Worm (Caenorhabditis elegans) whole organism, midembryonic: ENCODE results near the gene str-28.

Experiments
- T22C8.4 ChIP-seq: fragments of 200-800 bp; sonication (Bioruptor generic); IDR thresholded peaks from 2 replicates; pipeline ENCODE4 v1.3.6; 2022; ENCODE audit warnings: missing genetic modification characterization, missing compliant biosample characterization
- cog-1 ChIP-seq: sonication (generic microtip); optimal IDR thresholded peaks from 2 replicates; lab custom pipeline; 2016; ENCODE audit warnings: missing genetic modification characterization, missing compliant biosample characterization
- flt-1 ChIP-seq: fragments of 200-800 bp; sonication (Bioruptor generic); IDR thresholded peaks from 2 replicates; pipeline ENCODE4 v1.3.6; 2022; ENCODE audit warnings: missing genetic modification characterization, missing compliant biosample characterization
- klf-2 ChIP-seq: fragments of 200-800 bp; sonication (Bioruptor generic); conservative IDR thresholded peaks from 2 replicates; pipeline ENCODE4 v1.3.6; 2022; ENCODE audit warnings: missing genetic modification reagents, missing genetic modification characterization, missing compliant biosample characterization
- med-1 ChIP-seq: sonication (generic microtip); optimal IDR thresholded peaks from 2 replicates; lab custom pipeline; 2017; ENCODE audit warnings: missing genetic modification characterization, mild to moderate bottlenecking, missing compliant biosample characterization, antibody characterized with exemption, missing genetic modification reagents; ENCODE audit not compliant: insufficient read depth
- ref-1 ChIP-seq: fragments of 200-800 bp; sonication (Bioruptor generic); conservative IDR thresholded peaks from 2 replicates; pipeline ENCODE4 v1.3.6; 2022; ENCODE audit warnings: missing genetic modification reagents, missing genetic modification characterization, missing compliant biosample characterization
- tab-1 ChIP-seq: fragments of 200-800 bp; sonication (Bioruptor generic); IDR thresholded peaks from 2 replicates; pipeline ENCODE4 v1.3.6; 2022; ENCODE audit warnings: missing genetic modification characterization, missing compliant biosample characterization
- ztf-23 ChIP-seq: fragments of 200-800 bp; sonication (Bioruptor generic); IDR thresholded peaks from 2 replicates; pipeline ENCODE4 v1.3.6; 2022; ENCODE audit warnings: missing genetic modification reagents, missing genetic modification characterization, missing compliant biosample characterization
- ztf-29 ChIP-seq: fragments of 200-800 bp; sonication (Bioruptor generic); IDR thresholded peaks from 2 replicates; pipeline ENCODE4 v1.3.6; 2022; ENCODE audit warnings: missing genetic modification reagents, missing genetic modification characterization, missing compliant biosample characterization

str-28 gene

DNA sequence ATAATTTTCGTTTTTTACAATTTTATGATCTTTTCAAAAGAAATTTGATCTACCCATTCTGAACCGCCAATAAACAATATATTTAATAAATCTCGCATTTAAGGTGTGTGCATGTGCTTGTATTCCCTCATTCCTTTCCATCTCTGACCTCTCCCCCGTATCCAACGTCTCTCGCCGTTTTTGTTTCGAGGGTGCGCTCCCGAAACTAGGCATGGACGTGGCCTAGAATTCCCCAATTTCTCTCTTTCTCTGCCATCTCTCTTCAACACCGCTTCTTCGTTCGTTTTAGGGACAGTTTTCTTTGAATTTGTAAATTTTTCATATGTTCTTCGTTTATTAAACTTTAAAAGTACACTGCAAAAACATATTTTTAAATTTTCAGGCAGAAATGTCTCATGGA, 7.2 kb downstream of the str-28 start, which contains the start of gene F25E5.1:
Gene F25E5.1, plus strand, starts transcription at position 376 of the 400 bp plus-strand sequence.
- TF ChIP-seq flt-1: no peak
- peak; percentile 27 for TF ChIP-seq cog-1 (tag; lab: Kevin White, UChicago)
- no peak for TF ChIP-seq T22C8.4 (GFP tag; lab: Robert Waterston, UW)
- TF ChIP-seq klf-2 (GFP tag; lab: Robert Waterston, UW): no peak
- TF ChIP-seq tab-1: no peak
- TF ChIP-seq ztf-29 (GFP tag; lab: Robert Waterston, UW): no peak
- TF ChIP-seq ref-1 (GFP tag; lab: Robert Waterston, UW): no peak
- 0 out of 2 replicates have a peak, but pooled peaks have one; percentile 57 for TF ChIP-seq ztf-23 (GFP tag; lab: Robert Waterston, UW)
- no peak for TF ChIP-seq med-1 (GFP tag; lab: Kevin White, UChicago)

DNA sequence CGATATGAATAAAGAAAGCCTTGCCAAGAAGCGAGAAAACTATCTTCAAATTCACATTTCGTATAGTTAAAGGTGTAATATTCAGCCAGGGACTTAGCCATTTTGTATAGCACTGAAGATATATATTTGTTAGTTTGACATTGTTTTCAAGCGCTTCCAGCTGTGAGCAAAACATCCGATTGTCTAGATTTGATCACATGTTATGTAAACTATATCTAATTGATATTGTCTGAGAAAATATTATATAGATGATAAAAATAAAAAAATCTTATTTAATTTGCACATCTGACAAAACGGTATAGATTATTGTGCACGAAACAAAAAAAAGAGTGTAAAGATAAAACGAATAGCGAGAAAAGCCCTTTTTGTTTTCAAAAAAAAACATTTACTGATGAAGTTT, 8.0 kb downstream of the str-28 start, which contains the start of gene srh-89:
Gene srh-89, minus strand, starts transcription at position 101 of the 400 bp plus-strand sequence.
- TF ChIP-seq ztf-23 (GFP tag; lab: Robert Waterston, UW) (no peak), klf-2 (GFP tag; lab: Robert Waterston, UW) (no peak), ztf-29 (GFP tag; lab: Robert Waterston, UW) (no peak), ref-1 (GFP tag; lab: Robert Waterston, UW) (no peak), cog-1 (tag; lab: Kevin White, UChicago) (no peak), T22C8.4 (GFP tag; lab: Robert Waterston, UW) (no peak), tab-1 (no peak), med-1 (GFP tag; lab: Kevin White, UChicago) (no peak), flt-1 (no peak)

DNA sequence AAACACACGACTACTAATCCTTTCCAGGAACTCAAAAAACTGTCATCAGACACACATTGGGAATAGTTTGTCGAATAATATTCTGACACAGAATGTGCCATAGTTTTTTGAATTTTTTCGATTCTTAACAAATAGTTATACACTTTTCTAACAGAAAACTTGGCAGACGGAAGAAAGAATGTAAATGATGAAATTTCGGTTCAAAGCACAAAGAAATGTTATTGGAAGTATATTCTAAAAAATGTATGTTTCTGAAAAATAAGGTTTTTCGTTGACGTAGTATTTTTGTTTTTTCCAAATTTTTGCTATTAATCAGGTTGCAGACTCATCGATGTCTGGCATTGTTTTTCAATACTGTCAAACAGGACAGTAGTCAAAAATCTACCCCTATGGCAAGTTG, 11.8 kb downstream of the str-28 start, which contains the start of gene srh-92:
Gene srh-92, minus strand, starts transcription at position 101 of the 400 bp plus-strand sequence.
- TF ChIP-seq tab-1 (no peak), med-1 (GFP tag; lab: Kevin White, UChicago) (no peak), ztf-29 (GFP tag; lab: Robert Waterston, UW) (no peak), klf-2 (GFP tag; lab: Robert Waterston, UW) (no peak), flt-1 (no peak), ref-1 (GFP tag; lab: Robert Waterston, UW) (no peak), ztf-23 (GFP tag; lab: Robert Waterston, UW) (no peak), T22C8.4 (GFP tag; lab: Robert Waterston, UW) (no peak), cog-1 (tag; lab: Kevin White, UChicago) (no peak)

DNA sequence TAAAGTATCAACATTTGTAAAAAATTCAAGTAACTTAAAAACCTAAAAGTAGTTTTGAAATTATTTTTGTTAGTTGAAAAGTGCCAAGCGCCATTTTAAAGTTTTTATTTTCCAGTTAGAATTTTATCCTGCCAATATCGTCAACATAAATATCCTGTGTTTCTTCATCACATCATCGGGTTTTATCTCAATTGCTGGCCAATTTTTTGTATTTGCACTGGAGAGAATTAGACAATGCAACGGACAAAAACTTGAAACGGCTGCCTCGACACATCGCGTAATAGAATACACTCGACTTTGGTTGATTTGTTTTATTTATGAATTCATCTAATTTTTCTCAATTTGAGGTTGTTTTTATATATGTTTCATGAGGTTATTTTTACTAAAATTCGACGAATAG, 17.7 kb downstream of the str-28 start, which contains the start of gene F25E5.2:
Gene F25E5.2, plus strand, starts transcription at position 301 of the 400 bp plus-strand sequence.
- TF ChIP-seq cog-1 (tag; lab: Kevin White, UChicago) (no peak), ztf-29 (GFP tag; lab: Robert Waterston, UW) (no peak), T22C8.4 (GFP tag; lab: Robert Waterston, UW) (no peak), ztf-23 (GFP tag; lab: Robert Waterston, UW) (no peak), klf-2 (GFP tag; lab: Robert Waterston, UW) (no peak), med-1 (GFP tag; lab: Kevin White, UChicago) (no peak), ref-1 (GFP tag; lab: Robert Waterston, UW) (no peak), tab-1 (no peak), flt-1 (no peak)

DNA sequence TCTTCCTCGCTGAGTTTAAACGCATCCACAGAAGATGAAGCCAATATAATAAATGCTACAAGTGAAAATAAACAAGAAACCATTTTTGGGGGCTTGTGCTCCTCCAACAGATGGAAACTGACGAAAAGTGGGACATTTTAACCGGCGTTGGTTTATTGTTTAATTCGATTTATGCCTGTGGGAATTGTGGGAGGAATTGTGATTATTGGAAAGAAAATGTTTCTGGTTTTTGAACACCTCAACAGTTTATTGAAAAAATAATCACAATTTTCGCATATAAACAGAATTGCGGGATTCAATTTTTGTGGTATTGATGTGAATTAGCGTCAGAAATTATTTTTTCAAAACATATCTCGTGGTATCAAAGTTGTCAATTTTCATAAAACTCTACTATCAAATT, 18.5 kb downstream of the str-28 start, which contains the start of gene try-8:
Gene try-8, minus strand, starts transcription at position 101 of the 400 bp plus-strand sequence.
- TF ChIP-seq ztf-29 (GFP tag; lab: Robert Waterston, UW) (no peak), ref-1 (GFP tag; lab: Robert Waterston, UW) (no peak), T22C8.4 (GFP tag; lab: Robert Waterston, UW) (no peak), flt-1 (no peak), cog-1 (tag; lab: Kevin White, UChicago) (no peak), klf-2 (GFP tag; lab: Robert Waterston, UW) (no peak), tab-1 (no peak), med-1 (GFP tag; lab: Kevin White, UChicago) (no peak), ztf-23 (GFP tag; lab: Robert Waterston, UW) (no peak)

DNA sequence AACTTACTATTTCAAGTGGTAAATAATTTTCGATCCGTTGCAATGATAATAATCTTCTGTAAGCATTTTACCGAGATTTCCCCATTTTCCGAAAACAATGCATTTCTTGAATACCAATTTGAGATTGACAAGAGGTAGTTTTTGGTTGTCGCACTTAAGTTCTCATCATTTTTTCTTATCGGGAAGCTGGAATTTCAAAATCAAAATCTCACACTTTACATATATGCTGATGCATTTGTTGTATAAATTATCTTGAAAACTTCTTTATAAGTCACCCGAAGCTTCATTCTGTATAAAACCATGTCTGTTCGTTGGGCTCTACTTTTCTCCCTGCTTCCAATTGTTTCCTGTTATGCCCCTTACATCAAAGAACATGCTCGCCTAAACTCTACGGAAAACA, 21.3 kb downstream of the str-28 start, which contains the start of gene try-11:
Gene try-11, plus strand, starts transcription at position 301 of the 400 bp plus-strand sequence.
- no peak for TF ChIP-seq tab-1
- TF ChIP-seq ref-1 (GFP tag; lab: Robert Waterston, UW): no peak
- no peak for TF ChIP-seq ztf-23 (GFP tag; lab: Robert Waterston, UW)
- TF ChIP-seq klf-2 (GFP tag; lab: Robert Waterston, UW): no peak
- no peak for TF ChIP-seq cog-1 (tag; lab: Kevin White, UChicago)
- TF ChIP-seq T22C8.4 (GFP tag; lab: Robert Waterston, UW): no peak
- no peak for TF ChIP-seq flt-1
- TF ChIP-seq med-1 (GFP tag; lab: Kevin White, UChicago): no peak
- TF ChIP-seq ztf-29 (GFP tag; lab: Robert Waterston, UW): no peak

DNA sequence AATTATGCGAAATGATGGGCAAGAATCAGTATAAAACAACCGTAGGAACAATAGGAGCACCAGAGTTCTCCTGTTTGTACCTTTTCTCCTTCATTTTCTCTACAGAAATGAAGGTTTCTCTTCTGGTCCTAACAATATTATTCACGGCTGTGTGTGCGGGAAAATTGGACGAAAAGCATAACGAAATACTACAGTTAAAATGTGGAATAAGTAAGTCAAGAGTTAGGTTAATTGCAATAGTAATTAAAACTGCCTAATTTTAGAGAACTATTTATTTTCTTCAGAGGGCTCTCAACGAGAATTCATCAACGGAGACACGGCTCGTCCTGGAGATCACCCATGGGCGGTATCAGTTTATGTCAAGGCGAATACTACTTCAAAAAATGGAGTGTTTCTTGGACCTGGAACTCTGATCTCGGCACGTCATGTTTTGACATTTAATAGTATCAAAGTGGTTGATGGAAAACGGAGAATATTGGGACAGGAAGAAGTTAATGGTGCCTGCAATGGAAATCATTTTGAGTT, 23.4 kb downstream of the str-28 start, which contains the start of gene try-12:
Gene try-12, plus strand, starts transcription at position 51 of the 525 bp plus-strand sequence.
- TF ChIP-seq cog-1 (tag; lab: Kevin White, UChicago) (no peak), ztf-29 (GFP tag; lab: Robert Waterston, UW) (no peak), med-1 (GFP tag; lab: Kevin White, UChicago) (no peak), flt-1 (no peak), klf-2 (GFP tag; lab: Robert Waterston, UW) (no peak)

DNA sequence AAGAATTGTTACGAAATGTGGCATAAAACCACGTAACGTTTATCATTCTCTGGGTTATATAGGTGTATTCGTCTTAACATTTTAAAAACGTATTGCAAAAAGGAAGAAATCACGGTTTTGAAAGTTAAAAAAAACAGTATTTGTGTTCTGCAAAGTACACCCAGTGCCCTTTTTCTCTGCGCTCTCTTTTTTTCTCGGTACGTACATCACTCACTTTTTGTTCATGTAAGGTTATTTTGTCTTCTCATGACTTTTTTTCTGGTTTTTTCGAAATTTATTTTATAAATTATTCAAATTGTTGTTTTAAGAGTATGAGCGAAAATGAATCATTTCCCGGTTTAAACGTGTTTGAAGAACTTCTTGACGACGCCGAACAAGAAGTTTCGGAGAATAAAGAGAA, 25.8 kb downstream of the str-28 start, which contains the start of gene F25E5.5:
Gene F25E5.5, plus strand, starts transcription at position 301 of the 400 bp plus-strand sequence.
- no peak for TF ChIP-seq med-1 (GFP tag; lab: Kevin White, UChicago)
- TF ChIP-seq ztf-23 (GFP tag; lab: Robert Waterston, UW): no peak
- TF ChIP-seq ztf-29 (GFP tag; lab: Robert Waterston, UW): no peak
- no peak for TF ChIP-seq tab-1
- no peak for TF ChIP-seq cog-1 (tag; lab: Kevin White, UChicago)

DNA sequence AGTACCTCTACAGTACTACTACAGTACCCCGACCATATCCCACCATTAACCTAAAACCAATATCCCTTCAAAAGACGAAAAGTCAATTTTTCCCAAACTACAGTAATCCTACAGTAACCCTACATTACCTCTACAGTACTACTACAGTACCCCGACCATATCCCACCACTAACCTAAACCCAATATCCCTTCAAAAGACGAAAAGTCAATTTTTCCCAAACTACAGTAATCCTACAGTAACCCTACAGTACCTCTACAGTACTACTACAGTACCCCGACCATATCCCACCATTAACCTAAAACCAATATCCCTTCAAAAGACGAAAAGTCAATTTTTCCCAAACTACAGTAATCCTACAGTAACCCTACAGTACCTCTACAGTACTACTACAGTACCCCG, 28.4 kb downstream of the str-28 start, which contains the start of gene nhr-141:
Gene nhr-141, plus strand, starts transcription at position 331 of the 400 bp plus-strand sequence.
- 0 out of 2 replicates have a peak, but pooled peaks have one; percentile 40 for TF ChIP-seq tab-1
